Worm (Caenorhabditis elegans) whole organism, L2 larva: ENCODE measurements around the gene Y113G7B.15.

Experiments
- ama-1 ChIP-seq: fragments of 150-350 bp; optimal IDR thresholded peaks from 2 replicates; lab custom pipeline; 2018; ENCODE audit warnings: inconsistent platforms
- elt-3 ChIP-seq: sonication (generic microtip); optimal IDR thresholded peaks from 2 replicates; lab custom pipeline; 2017; ENCODE audit warnings: missing biosample characterization, missing genetic modification characterization
- nhr-10 ChIP-seq: sonication (generic microtip); optimal IDR thresholded peaks from 2 replicates; lab custom pipeline; 2017; ENCODE audit warnings: missing biosample characterization, missing genetic modification characterization
- nhr-11 ChIP-seq: fragments of 150-350 bp; optimal IDR thresholded peaks from 2 replicates; lab custom pipeline; 2014; ENCODE audit warnings: missing biosample characterization, missing genetic modification characterization
- nhr-129 ChIP-seq: fragments of 150-350 bp; optimal IDR thresholded peaks from 2 replicates; lab custom pipeline; 2014; ENCODE audit warnings: missing biosample characterization, missing genetic modification characterization
- nhr-21 ChIP-seq: fragments of 150-350 bp; optimal IDR thresholded peaks from 2 replicates; lab custom pipeline; 2014; ENCODE audit warnings: missing biosample characterization, missing genetic modification characterization
- nhr-23 ChIP-seq: fragments of 150-350 bp; optimal IDR thresholded peaks from 2 replicates; lab custom pipeline; 2014; ENCODE audit warnings: missing biosample characterization, missing genetic modification reagents, missing genetic modification characterization

DNA sequence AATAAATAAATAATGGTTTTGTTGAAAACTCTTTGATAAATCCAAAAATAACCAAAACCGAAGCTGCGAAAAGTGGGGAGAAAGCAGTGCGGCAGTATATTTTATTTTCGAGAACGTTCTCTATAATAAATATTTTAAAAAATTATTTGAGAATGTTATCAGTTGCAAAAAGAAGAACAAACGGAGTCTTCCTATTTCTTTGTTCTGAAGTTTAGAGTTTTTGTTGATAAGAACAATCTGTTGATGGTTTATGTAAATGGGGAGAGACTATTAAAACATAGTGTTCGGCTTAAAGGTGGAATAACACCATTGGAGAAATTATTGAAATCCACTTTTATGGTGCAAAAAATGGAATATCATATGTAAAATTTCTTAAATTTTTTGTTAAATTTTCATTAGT is 20.5 kb downstream of the Y113G7B.15 start:
- TF ChIP-seq nhr-23 (tag; lab: Kevin White, UChicago) (no peak), nhr-11 (tag; lab: Kevin White, UChicago) (no peak), elt-3 (tag; lab: Kevin White, UChicago) (no peak), ama-1 (no peak), nhr-10 (tag; lab: Kevin White, UChicago) (no peak), nhr-21 (tag; lab: Kevin White, UChicago) (no peak), nhr-129 (tag; lab: Kevin White, UChicago) (no peak)
